Worm (Caenorhabditis elegans) whole organism, L3 larva: ENCODE results near the gene R04B5.5.

Source experiments
- R02D3.7 ChIP-seq: fragments of 150-350 bp; optimal IDR thresholded peaks from 2 replicates; lab custom pipeline; 2014; ENCODE audit warnings: missing biosample characterization, missing genetic modification characterization
- ZK546.5 ChIP-seq: sonication (generic microtip); optimal IDR thresholded peaks from 2 replicates; lab custom pipeline; 2017; ENCODE audit warnings: missing biosample characterization, missing genetic modification characterization
- aly-2 ChIP-seq: fragments of 150-350 bp; optimal IDR thresholded peaks from 2 replicates; lab custom pipeline; 2014; ENCODE audit warnings: missing biosample characterization, missing genetic modification characterization
- ama-1 ChIP-seq: fragments of 150-350 bp; optimal IDR thresholded peaks from 2 replicates; lab custom pipeline; 2018
- ceh-16 ChIP-seq: sonication (generic microtip); optimal IDR thresholded peaks from 2 replicates; lab custom pipeline; 2017; ENCODE audit warnings: missing biosample characterization, missing genetic modification characterization
- ceh-28 ChIP-seq: fragments of 150-350 bp; optimal IDR thresholded peaks from 2 replicates; lab custom pipeline; 2014; ENCODE audit warnings: missing biosample characterization, missing genetic modification reagents, missing genetic modification characterization
- ceh-82 ChIP-seq: fragments of 150-350 bp; optimal IDR thresholded peaks from 2 replicates; lab custom pipeline; 2014; ENCODE audit warnings: missing biosample characterization, missing genetic modification characterization
- ceh-9 ChIP-seq: sonication (generic microtip); optimal IDR thresholded peaks from 2 replicates; lab custom pipeline; 2018; ENCODE audit warnings: missing biosample characterization, missing genetic modification characterization
- daf-12 ChIP-seq: fragments of 150-350 bp; optimal IDR thresholded peaks from 2 replicates; lab custom pipeline; 2014; ENCODE audit warnings: missing biosample characterization, missing genetic modification reagents, missing genetic modification characterization
- egl-27 ChIP-seq: sonication (generic microtip); optimal IDR thresholded peaks from 4 replicates; lab custom pipeline; 2017; ENCODE audit warnings: missing biosample characterization, missing genetic modification reagents, missing genetic modification characterization
- egl-5 ChIP-seq: fragments of 150-350 bp; optimal IDR thresholded peaks from 2 replicates; lab custom pipeline; 2017; ENCODE audit warnings: missing biosample characterization, missing genetic modification reagents, missing genetic modification characterization, inconsistent platforms
- elt-1 ChIP-seq: fragments of 150-350 bp; optimal IDR thresholded peaks from 2 replicates; lab custom pipeline; 2014; ENCODE audit warnings: missing biosample characterization, missing genetic modification characterization
- elt-2 ChIP-seq: sonication (generic microtip); optimal IDR thresholded peaks from 2 replicates; lab custom pipeline; 2016; ENCODE audit warnings: missing genetic modification reagents, mild to moderate bottlenecking, missing genetic modification characterization, missing compliant biosample characterization
- elt-3 ChIP-seq, 3 experiments: fragments of 150-350 bp in 1 of 3; sonication (generic microtip) in 2 of 3; optimal IDR thresholded peaks; 2 replicates in 2 of 3; 4 replicates in 1 of 3; lab custom pipeline; 2014 to 2017; ENCODE audit warnings: missing biosample characterization in 3 of 3, missing genetic modification characterization in 3 of 3
- eor-1 ChIP-seq, 2 experiments: fragments of 150-350 bp; optimal IDR thresholded peaks; 2 replicates each; lab custom pipeline; 2014 to 2018; ENCODE audit warnings: missing biosample characterization in 2 of 2, missing genetic modification characterization in 2 of 2
- fkh-10 ChIP-seq: sonication (generic microtip); optimal IDR thresholded peaks from 2 replicates; lab custom pipeline; 2017; ENCODE audit warnings: missing biosample characterization, missing genetic modification reagents, missing genetic modification characterization
- fkh-2 ChIP-seq: fragments of 150-350 bp; optimal IDR thresholded peaks from 2 replicates; lab custom pipeline; 2014; ENCODE audit warnings: missing biosample characterization, missing genetic modification reagents, missing genetic modification characterization
- fos-1 ChIP-seq: fragments of 150-350 bp; optimal IDR thresholded peaks from 2 replicates; lab custom pipeline; 2014; ENCODE audit warnings: missing biosample characterization, missing genetic modification characterization
- hmg-11 ChIP-seq: sonication (generic microtip); optimal IDR thresholded peaks from 2 replicates; lab custom pipeline; 2016; ENCODE audit warnings: missing genetic modification characterization, missing compliant biosample characterization
- jun-1 ChIP-seq: fragments of 150-350 bp; optimal IDR thresholded peaks from 2 replicates; lab custom pipeline; 2014; ENCODE audit warnings: missing biosample characterization, missing genetic modification reagents, missing genetic modification characterization
- lin-15B ChIP-seq: fragments of 150-350 bp; optimal IDR thresholded peaks from 2 replicates; lab custom pipeline; 2014; ENCODE audit warnings: missing biosample characterization, missing genetic modification characterization
- lin-39 ChIP-seq: fragments of 150-350 bp; optimal IDR thresholded peaks from 2 replicates; lab custom pipeline; 2018; ENCODE audit warnings: missing biosample characterization, missing genetic modification reagents, missing genetic modification characterization
- lsy-12 ChIP-seq: sonication (generic microtip); optimal IDR thresholded peaks from 2 replicates; lab custom pipeline; 2016; ENCODE audit warnings: mild to moderate bottlenecking, missing genetic modification characterization, missing compliant biosample characterization
- mdl-1 ChIP-seq: fragments of 150-350 bp; optimal IDR thresholded peaks from 2 replicates; lab custom pipeline; 2014; ENCODE audit warnings: missing biosample characterization, missing genetic modification characterization
- mml-1 ChIP-seq: fragments of 150-350 bp; sonication (generic microtip); optimal IDR thresholded peaks from 3 replicates; lab custom pipeline; 2014; ENCODE audit warnings: missing biosample characterization, missing genetic modification characterization
- nfya-1 ChIP-seq: sonication (generic microtip); optimal IDR thresholded peaks from 2 replicates; lab custom pipeline; 2017; ENCODE audit warnings: missing genetic modification characterization, mild to moderate bottlenecking, missing compliant biosample characterization, antibody characterized with exemption, moderate library complexity; ENCODE audit not compliant: insufficient read depth
- nhr-11 ChIP-seq: fragments of 150-350 bp; optimal IDR thresholded peaks from 2 replicates; lab custom pipeline; 2014; ENCODE audit warnings: missing biosample characterization, missing genetic modification characterization
- nhr-12 ChIP-seq: fragments of 150-350 bp; optimal IDR thresholded peaks from 2 replicates; lab custom pipeline; 2014; ENCODE audit warnings: missing biosample characterization, missing genetic modification characterization
- nhr-23 ChIP-seq: fragments of 150-350 bp; optimal IDR thresholded peaks from 2 replicates; lab custom pipeline; 2014; ENCODE audit warnings: missing biosample characterization, missing genetic modification reagents, missing genetic modification characterization
- nhr-237 ChIP-seq: fragments of 150-350 bp; optimal IDR thresholded peaks from 2 replicates; lab custom pipeline; 2014; ENCODE audit warnings: missing biosample characterization, missing genetic modification characterization
- nhr-25 ChIP-seq: sonication (generic microtip); optimal IDR thresholded peaks from 2 replicates; lab custom pipeline; 2017; ENCODE audit warnings: missing biosample characterization, missing genetic modification characterization
- nhr-28 ChIP-seq: fragments of 150-350 bp; optimal IDR thresholded peaks from 2 replicates; lab custom pipeline; 2014; ENCODE audit warnings: missing biosample characterization, missing genetic modification characterization
- nhr-43 ChIP-seq: sonication (generic microtip); optimal IDR thresholded peaks from 2 replicates; lab custom pipeline; 2016; ENCODE audit warnings: mild to moderate bottlenecking, missing genetic modification characterization, missing compliant biosample characterization; ENCODE audit not compliant: poor library complexity, severe bottlenecking
- nhr-67 ChIP-seq: fragments of 150-350 bp; optimal IDR thresholded peaks from 2 replicates; lab custom pipeline; 2014; ENCODE audit warnings: missing biosample characterization, missing genetic modification characterization
- nhr-76 ChIP-seq: fragments of 150-350 bp; sonication (generic microtip); optimal IDR thresholded peaks from 5 replicates; lab custom pipeline; 2014; ENCODE audit warnings: missing biosample characterization, missing genetic modification characterization
- nhr-77 ChIP-seq: fragments of 150-350 bp; optimal IDR thresholded peaks from 2 replicates; lab custom pipeline; 2014; ENCODE audit warnings: missing biosample characterization, missing genetic modification characterization
- pha-4 ChIP-seq: fragments of 150-350 bp; optimal IDR thresholded peaks from 2 replicates; lab custom pipeline; 2014; ENCODE audit warnings: missing biosample characterization, missing genetic modification reagents, missing genetic modification characterization
- pqm-1 ChIP-seq: fragments of 150-350 bp; optimal IDR thresholded peaks from 2 replicates; lab custom pipeline; 2017; ENCODE audit warnings: missing biosample characterization, missing genetic modification characterization, inconsistent platforms
- sea-2 ChIP-seq: fragments of 150-350 bp; sonication (generic microtip); optimal IDR thresholded peaks from 4 replicates; lab custom pipeline; 2014; ENCODE audit warnings: missing biosample characterization, missing genetic modification reagents, missing genetic modification characterization
- skn-1 ChIP-seq: fragments of 150-350 bp; optimal IDR thresholded peaks from 2 replicates; lab custom pipeline; 2014; ENCODE audit warnings: missing biosample characterization, missing genetic modification characterization
- snpc-4 ChIP-seq: fragments of 150-350 bp; optimal IDR thresholded peaks from 2 replicates; lab custom pipeline; 2014; ENCODE audit warnings: missing biosample characterization, missing genetic modification characterization
- tbx-2 ChIP-seq: sonication (generic microtip); optimal IDR thresholded peaks from 2 replicates; lab custom pipeline; 2016; ENCODE audit warnings: mild to moderate bottlenecking, missing genetic modification characterization, missing compliant biosample characterization
- unc-39 ChIP-seq: sonication (generic microtip); optimal IDR thresholded peaks from 4 replicates; lab custom pipeline; 2017; ENCODE audit warnings: missing biosample characterization, missing genetic modification characterization
- unc-62 ChIP-seq: fragments of 150-350 bp; sonication (generic microtip); optimal IDR thresholded peaks from 4 replicates; lab custom pipeline; 2014; ENCODE audit warnings: missing biosample characterization, missing genetic modification reagents, missing genetic modification characterization
- zag-1 ChIP-seq: fragments of 150-350 bp; optimal IDR thresholded peaks from 2 replicates; lab custom pipeline; 2014; ENCODE audit warnings: missing biosample characterization, missing genetic modification characterization
- ztf-11 ChIP-seq: fragments of 150-350 bp; optimal IDR thresholded peaks from 2 replicates; lab custom pipeline; 2014; ENCODE audit warnings: missing biosample characterization, missing genetic modification characterization
- ztf-4 ChIP-seq: fragments of 150-350 bp; optimal IDR thresholded peaks from 2 replicates; lab custom pipeline; 2014; ENCODE audit warnings: missing biosample characterization, missing genetic modification characterization

The R04B5.5 gene

ce11 chrV:10087103-10087502, at the start of gene R04B5.5:
Gene R04B5.5 (plus strand): TSS chrV:10087480.
- TF ChIP-seq mdl-1 (tag; lab: Kevin White, UChicago) (peak; percentile 18), ceh-28 (tag; lab: Kevin White, UChicago) (peak; percentile 2), nhr-77 (no peak), nhr-76 (peak; percentile 62), nhr-43 (peak; percentile 59), unc-39 (tag; lab: Kevin White, UChicago) (no peak), elt-3 (tag; optimal IDR thresholded peaks at IDR 0.05; lab: Kevin White, UChicago) (peak in 1 of 3 experiments; percentile 71), egl-27 (tag; lab: Kevin White, UChicago) (no peak), elt-2 (tag; lab: Kevin White, UChicago) (peak; percentile 91), nhr-23 (peak; percentile 60), pqm-1 (tag; lab: Kevin White, UChicago) (peak; percentile 81), ztf-4 (tag; lab: Kevin White, UChicago) (peak; percentile 61), jun-1 (tag; lab: Kevin White, UChicago) (peak; percentile 39)

ce11 chrV:10039837-10040236, 47.4 kb upstream of the R04B5.5 start:
- TF ChIP-seq nhr-43 (peak; percentile 32), elt-3 (tag; optimal IDR thresholded peaks at IDR 0.05; lab: Kevin White, UChicago) (no peak), lsy-12 (tag; lab: Kevin White, UChicago) (peak; percentile 43), unc-39 (tag; lab: Kevin White, UChicago) (no peak), skn-1 (peak; percentile 58), ceh-16 (tag; lab: Kevin White, UChicago) (no peak), aly-2 (tag; lab: Kevin White, UChicago) (no peak), nhr-28 (no peak), lin-39 (peak; percentile 46), nhr-237 (tag; lab: Kevin White, UChicago) (no peak), unc-62 (GFP tag; lab: Kevin White, UChicago) (peak; percentile 23), fkh-2 (tag; lab: Kevin White, UChicago) (no peak), lin-15B (peak; percentile 36), egl-27 (tag; lab: Kevin White, UChicago) (no peak), fkh-10 (GFP tag; lab: Kevin White, UChicago) (no peak), tbx-2 (tag; lab: Kevin White, UChicago) (peak; percentile 6), egl-5 (no peak), ztf-11 (tag; lab: Kevin White, UChicago) (no peak), mml-1 (no peak), ZK546.5 (tag; lab: Kevin White, UChicago) (no peak), elt-1 (no peak), zag-1 (tag; lab: Kevin White, UChicago) (no peak), nhr-25 (tag; lab: Kevin White, UChicago) (peak; percentile 78), mdl-1 (tag; lab: Kevin White, UChicago) (peak; percentile 2), eor-1 (tag; optimal IDR thresholded peaks at IDR 0.05; lab: Kevin White, UChicago) (no peak), elt-2 (tag; lab: Kevin White, UChicago) (peak; percentile 89), nhr-11 (tag; lab: Kevin White, UChicago) (no peak), fos-1 (no peak), nhr-67 (tag; lab: Kevin White, UChicago) (no peak), pha-4 (peak; percentile 93), nhr-12 (tag; lab: Kevin White, UChicago) (no peak), R02D3.7 (tag; lab: Kevin White, UChicago) (no peak), nfya-1 (tag; lab: Kevin White, UChicago) (peak; percentile 87), ama-1 (lab: Kevin White, UChicago) (no peak), nhr-76 (no peak), jun-1 (tag; lab: Kevin White, UChicago) (peak; percentile 65), ceh-9 (tag; lab: Kevin White, UChicago) (no peak), sea-2 (GFP tag; lab: Kevin White, UChicago) (no peak), nhr-23 (peak; percentile 67), snpc-4 (tag; lab: Kevin White, UChicago) (peak; percentile 59), nhr-77 (no peak), ztf-4 (tag; lab: Kevin White, UChicago) (no peak), pqm-1 (tag; lab: Kevin White, UChicago) (peak; percentile 83), ceh-28 (tag; lab: Kevin White, UChicago) (no peak), daf-12 (tag; lab: Kevin White, UChicago) (no peak), hmg-11 (tag; lab: Kevin White, UChicago) (peak; percentile 76), ceh-82 (tag; lab: Kevin White, UChicago) (no peak)
